Fruit fly (Drosophila melanogaster) whole organism, embryonic: ENCODE data around the gene Herc4.

ENCODE experiments used
- Awh ChIP-seq: fragments of 200-800 bp; sonication (Bioruptor generic); IDR thresholded peaks from 2 replicates; pipeline ENCODE4, ENCODE4 v1.3.6; 2022; ENCODE audit warnings: missing biosample characterization, missing genetic modification characterization
- B-H1 ChIP-seq: fragments of 200-800 bp; sonication (Bioruptor generic); IDR thresholded peaks from 3 replicates; pipeline ENCODE4 v1.3.6; 2022; ENCODE audit warnings: missing biosample characterization, missing genetic modification characterization
- CG10431 ChIP-seq: fragments of 200-800 bp; sonication (Bioruptor generic); optimal IDR thresholded peaks from 3 replicates; lab custom pipeline; 2018; ENCODE audit warnings: missing biosample characterization, mild to moderate bottlenecking, missing genetic modification characterization
- CG10979 ChIP-seq: fragments of 200-800 bp; sonication (Bioruptor generic); optimal IDR thresholded peaks from 2 replicates; lab custom pipeline; 2018; ENCODE audit warnings: missing biosample characterization, mild to moderate bottlenecking, missing genetic modification characterization, moderate library complexity
- CG11398 ChIP-seq: fragments of 200-800 bp; sonication (Bioruptor generic); optimal IDR thresholded peaks from 2 replicates; lab custom pipeline; 2016; ENCODE audit warnings: missing biosample characterization, missing genetic modification characterization
- CG14710 ChIP-seq: fragments of 200-800 bp; sonication (Bioruptor generic); optimal IDR thresholded peaks from 3 replicates; lab custom pipeline; 2019; ENCODE audit warnings: missing biosample characterization, mild to moderate bottlenecking, missing genetic modification characterization, moderate library complexity
- CG15514 ChIP-seq: fragments of 200-800 bp; sonication (Bioruptor generic); optimal IDR thresholded peaks from 3 replicates; lab custom pipeline; 2017; ENCODE audit warnings: missing biosample characterization, missing genetic modification characterization, mild to moderate bottlenecking, moderate library complexity, missing genetic modification reagents
- CG17612 ChIP-seq: fragments of 200-800 bp; sonication (Bioruptor generic); IDR thresholded peaks from 2 replicates; pipeline ENCODE4 v1.3.6; 2022; ENCODE audit warnings: missing biosample characterization, missing genetic modification characterization
- CG18011 ChIP-seq: fragments of 200-800 bp; sonication (Bioruptor generic); optimal IDR thresholded peaks from 2 replicates; lab custom pipeline; 2017; ENCODE audit warnings: missing biosample characterization, missing genetic modification characterization, mild to moderate bottlenecking, moderate library complexity, missing genotype
- CG2116 ChIP-seq: fragments of 200-800 bp; sonication (Bioruptor generic); optimal IDR thresholded peaks from 3 replicates; lab custom pipeline; 2018; ENCODE audit warnings: missing biosample characterization, mild to moderate bottlenecking, missing genetic modification characterization
- CG2875 ChIP-seq: fragments of 200-800 bp; sonication (Bioruptor generic); optimal IDR thresholded peaks from 2 replicates; lab custom pipeline; 2017; ENCODE audit warnings: missing biosample characterization, mild to moderate bottlenecking, missing genetic modification characterization, missing genetic modification reagents
- CG3065 ChIP-seq: fragments of 200-800 bp; sonication (Bioruptor generic); optimal IDR thresholded peaks from 2 replicates; lab custom pipeline; 2016; ENCODE audit warnings: missing biosample characterization, missing genetic modification characterization
- CG32767 ChIP-seq: fragments of 200-800 bp; sonication (Bioruptor generic); IDR thresholded peaks from 2 replicates; pipeline ENCODE4 v1.3.6; 2022; ENCODE audit warnings: missing biosample characterization, missing genetic modification characterization
- CG3995 ChIP-seq: fragments of 200-800 bp; sonication (Bioruptor generic); optimal IDR thresholded peaks from 3 replicates; lab custom pipeline; 2016; ENCODE audit warnings: missing biosample characterization, missing genetic modification characterization
- CG4424 ChIP-seq: fragments of 200-800 bp; sonication (Bioruptor generic); optimal IDR thresholded peaks from 3 replicates; lab custom pipeline; 2016; ENCODE audit warnings: missing biosample characterization, missing genetic modification characterization
- CG4617 ChIP-seq: fragments of 200-800 bp; sonication (Bioruptor generic); optimal IDR thresholded peaks from 3 replicates; lab custom pipeline; 2016; ENCODE audit warnings: missing biosample characterization, missing genetic modification characterization, borderline replicate concordance
- CG4730 ChIP-seq: fragments of 200-800 bp; sonication (Bioruptor generic); IDR thresholded peaks from 2 replicates; pipeline ENCODE4 v1.3.6; 2022; ENCODE audit warnings: missing biosample characterization, missing genetic modification characterization
- CG6272 ChIP-seq: fragments of 200-800 bp; sonication (Bioruptor generic); IDR thresholded peaks from 2 replicates; pipeline ENCODE4 v1.3.6; 2022; ENCODE audit warnings: missing biosample characterization, missing genetic modification characterization
- CG7745 ChIP-seq: fragments of 200-800 bp; sonication (Bioruptor generic); optimal IDR thresholded peaks from 2 replicates; lab custom pipeline; 2018; ENCODE audit warnings: missing biosample characterization, mild to moderate bottlenecking, missing genetic modification characterization, moderate library complexity
- CG7987 ChIP-seq: fragments of 200-800 bp; sonication (Bioruptor generic); optimal IDR thresholded peaks from 2 replicates; lab custom pipeline; 2018; ENCODE audit warnings: missing biosample characterization, mild to moderate bottlenecking, missing genetic modification characterization, moderate library complexity
- Mad ChIP-seq: fragments of 200-800 bp; sonication (Bioruptor generic); optimal IDR thresholded peaks from 2 replicates; lab custom pipeline; 2016; ENCODE audit warnings: missing biosample characterization, missing genetic modification characterization
- Mes4 ChIP-seq: fragments of 200-800 bp; sonication (Bioruptor generic); optimal IDR thresholded peaks from 2 replicates; lab custom pipeline; 2016; ENCODE audit warnings: missing biosample characterization, missing genetic modification characterization
- NfI ChIP-seq: fragments of 200-800 bp; sonication (Bioruptor generic); optimal IDR thresholded peaks from 3 replicates; lab custom pipeline; 2018; ENCODE audit warnings: missing biosample characterization, mild to moderate bottlenecking, missing genetic modification characterization, moderate library complexity
- Optix ChIP-seq: fragments of 200-800 bp; sonication (Bioruptor generic); IDR thresholded peaks from 3 replicates; pipeline ENCODE4 v1.3.6; 2022; ENCODE audit warnings: missing biosample characterization, missing genetic modification characterization
- PHDP ChIP-seq: fragments of 200-800 bp; sonication (Bioruptor generic); optimal IDR thresholded peaks from 3 replicates; lab custom pipeline; 2018; ENCODE audit warnings: missing biosample characterization, mild to moderate bottlenecking, missing genetic modification characterization, moderate library complexity
- Ptx1 ChIP-seq: fragments of 200-800 bp; sonication (Bioruptor generic); IDR thresholded peaks from 2 replicates; pipeline ENCODE4 v1.3.6; 2022; ENCODE audit warnings: missing biosample characterization, missing genetic modification characterization
- Spps ChIP-seq: fragments of 200-800 bp; sonication (Bioruptor generic); optimal IDR thresholded peaks from 2 replicates; lab custom pipeline; 2018; ENCODE audit warnings: missing biosample characterization, mild to moderate bottlenecking, missing genetic modification characterization
- Sry-β ChIP-seq: fragments of 200-800 bp; sonication (Bioruptor generic); optimal IDR thresholded peaks from 2 replicates; lab custom pipeline; 2018; ENCODE audit warnings: missing biosample characterization, mild to moderate bottlenecking, missing genetic modification characterization, moderate library complexity
- Taf1 ChIP-seq: fragments of 200-800 bp; sonication (Bioruptor generic); IDR thresholded peaks from 2 replicates; pipeline ENCODE4 v1.3.6; 2022; ENCODE audit warnings: missing biosample characterization, missing genetic modification characterization
- Usf ChIP-seq: fragments of 200-800 bp; sonication (Bioruptor generic); optimal IDR thresholded peaks from 2 replicates; lab custom pipeline; 2017; ENCODE audit warnings: missing genotype, missing biosample characterization, missing genetic modification characterization
- Xrp1 ChIP-seq: fragments of 200-800 bp; sonication (Bioruptor generic); IDR thresholded peaks from 2 replicates; pipeline ENCODE4 v1.3.6; 2022; ENCODE audit warnings: missing biosample characterization, missing genetic modification characterization
- ara ChIP-seq: fragments of 200-800 bp; sonication (Bioruptor generic); IDR thresholded peaks from 2 replicates; pipeline ENCODE4 v1.3.6; 2022; ENCODE audit warnings: missing biosample characterization, missing genetic modification characterization
- az2 ChIP-seq: fragments of 200-800 bp; sonication (Bioruptor generic); optimal IDR thresholded peaks from 3 replicates; lab custom pipeline; 2016; ENCODE audit warnings: missing biosample characterization, missing genetic modification characterization
- chif ChIP-seq, 2 experiments: fragments of 200-800 bp; sonication (Bioruptor generic); optimal IDR thresholded peaks; 3 replicates each; lab custom pipeline; 2016; ENCODE audit warnings: missing biosample characterization in 2 of 2, missing genetic modification characterization in 2 of 2
- cwo ChIP-seq: fragments of 200-800 bp; sonication (Bioruptor generic); optimal IDR thresholded peaks from 3 replicates; lab custom pipeline; 2017; ENCODE audit warnings: missing biosample characterization, missing genetic modification characterization, mild to moderate bottlenecking, moderate library complexity, missing genetic modification reagents
- dysf ChIP-seq: fragments of 200-800 bp; sonication (Bioruptor generic); IDR thresholded peaks from 3 replicates; pipeline ENCODE4 v1.3.6; 2022; ENCODE audit warnings: missing biosample characterization, missing genetic modification characterization
- en ChIP-seq: fragments of 200-800 bp; sonication (Bioruptor generic); optimal IDR thresholded peaks from 2 replicates; lab custom pipeline; 2016; ENCODE audit warnings: missing biosample characterization, missing genetic modification characterization
- eve ChIP-seq, 2 experiments: fragments of >200 bp; optimal IDR thresholded peaks; 2 replicates each; lab custom pipeline; 2017; ENCODE audit warnings: missing biosample characterization in 2 of 2, missing genetic modification characterization in 2 of 2
- fd64A ChIP-seq: fragments of 200-800 bp; sonication (Bioruptor generic); optimal IDR thresholded peaks from 3 replicates; lab custom pipeline; 2018; ENCODE audit warnings: missing biosample characterization, mild to moderate bottlenecking, missing genetic modification characterization
- inv ChIP-seq: fragments of 200-800 bp; sonication (Bioruptor generic); IDR thresholded peaks from 2 replicates; pipeline ENCODE4 v1.3.6; 2022; ENCODE audit warnings: missing biosample characterization, missing genetic modification characterization; ENCODE audit not compliant: partially characterized antibody
- lab ChIP-seq: fragments of 200-800 bp; sonication (Bioruptor generic); optimal IDR thresholded peaks from 3 replicates; lab custom pipeline; 2017; ENCODE audit warnings: missing biosample characterization, missing genetic modification characterization, mild to moderate bottlenecking, moderate library complexity, missing genetic modification reagents
- mld ChIP-seq: fragments of 200-800 bp; sonication (Bioruptor generic); IDR thresholded peaks from 3 replicates; pipeline ENCODE4 v1.3.6; 2022; ENCODE audit warnings: missing biosample characterization, missing genetic modification characterization; ENCODE audit not compliant: partially characterized antibody
- p53 ChIP-seq: fragments of 200-800 bp; sonication (Bioruptor generic); optimal IDR thresholded peaks from 2 replicates; lab custom pipeline; 2016; ENCODE audit warnings: missing biosample characterization, missing genetic modification characterization
- pnt ChIP-seq: fragments of 200-800 bp; sonication (Bioruptor generic); optimal IDR thresholded peaks from 3 replicates; lab custom pipeline; 2016; ENCODE audit warnings: missing biosample characterization, missing genetic modification characterization
- row ChIP-seq: fragments of 200-800 bp; sonication (Bioruptor generic); IDR thresholded peaks from 3 replicates; pipeline ENCODE4 v1.3.6; 2022; ENCODE audit warnings: missing biosample characterization, missing genetic modification characterization
- slou ChIP-seq: fragments of 200-800 bp; sonication (Bioruptor generic); optimal IDR thresholded peaks from 3 replicates; lab custom pipeline; 2016; ENCODE audit warnings: missing biosample characterization, missing genetic modification characterization
- slp2 ChIP-seq: fragments of 200-800 bp; sonication (Bioruptor generic); optimal IDR thresholded peaks from 2 replicates; lab custom pipeline; 2016; ENCODE audit warnings: missing biosample characterization, missing genetic modification characterization
- tll ChIP-seq, 2 experiments: fragments of 200-800 bp in 1 of 2; fragments of >200 bp in 1 of 2; sonication (Bioruptor generic) in 1 of 2; optimal IDR thresholded peaks; 2 replicates each; lab custom pipeline; 2017 to 2019; ENCODE audit warnings: missing biosample characterization in 2 of 2, missing genetic modification characterization in 2 of 2, mild to moderate bottlenecking in 1 of 2, moderate library complexity in 1 of 2
- toy ChIP-seq: fragments of 200-800 bp; sonication (Bioruptor generic); IDR thresholded peaks from 2 replicates; pipeline ENCODE4 v1.3.6; 2022; ENCODE audit warnings: missing biosample characterization, missing genetic modification characterization
- tup ChIP-seq: fragments of 200-800 bp; sonication (Bioruptor generic); optimal IDR thresholded peaks from 2 replicates; lab custom pipeline; 2016; ENCODE audit warnings: missing biosample characterization, mild to moderate bottlenecking, missing genetic modification characterization, moderate library complexity
- unc-4 ChIP-seq: fragments of 200-800 bp; sonication (Bioruptor generic); IDR thresholded peaks from 2 replicates; pipeline ENCODE4 v1.3.6; 2022; ENCODE audit warnings: missing biosample characterization, missing genetic modification characterization; ENCODE audit not compliant: partially characterized antibody

The Herc4 gene

DNA sequence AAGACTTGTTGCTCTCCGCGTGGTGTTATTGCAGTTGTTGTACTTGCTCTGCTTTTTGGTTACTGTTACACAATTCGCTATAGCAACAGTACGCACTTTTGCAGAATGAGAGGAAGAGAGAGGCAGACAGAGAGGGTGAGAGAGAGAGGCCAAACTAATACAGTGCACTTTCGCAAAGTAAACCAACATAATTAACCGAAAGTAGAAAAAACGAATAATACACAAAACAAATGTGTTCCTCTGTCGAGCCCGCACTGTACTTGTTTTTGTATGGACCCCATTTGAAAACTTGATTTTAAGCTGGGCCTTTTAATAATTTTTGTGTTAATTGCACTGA, 21.9 kb downstream of the Herc4 start (continued):
- no peak for TF ChIP-seq CG6272 (GFP tag; lab: Robert Waterston, UW)
- TF ChIP-seq CG10431 = no peak
- TF ChIP-seq lab (GFP tag; lab: Kevin White, UChicago) = peak; percentile 81
- no peak for TF ChIP-seq Spps
- no peak for TF ChIP-seq CG4424 (GFP tag; lab: Kevin White, UChicago)
- peak; percentile 65 for TF ChIP-seq Ptx1 (GFP tag; lab: Robert Waterston, UW)
- peak; percentile 87 for TF ChIP-seq row (GFP tag; lab: Robert Waterston, UW)
- TF ChIP-seq CG17612 (GFP tag; lab: Robert Waterston, UW) = 0 out of 2 replicates have a peak, but pooled peaks have one; percentile 29
- peak; percentile 30; the same call in 1 of the 2 replicates for TF ChIP-seq CG4730
- TF ChIP-seq Mad (GFP tag; lab: Kevin White, UChicago) = peak; percentile 4
- TF ChIP-seq tup (GFP tag; lab: Kevin White, UChicago) = no peak
- no peak for TF ChIP-seq Mes4
- TF ChIP-seq Awh (GFP tag; lab: Robert Waterston, UW) = 0 out of 2 replicates have a peak, but pooled peaks have one; percentile 30
- TF ChIP-seq CG32767 (GFP tag; lab: Robert Waterston, UW) = no peak
- no peak for TF ChIP-seq tll (GFP tag; optimal IDR thresholded peaks at IDR 0.05; lab: Kevin White, UChicago)
- TF ChIP-seq Taf1 (GFP tag; lab: Robert Waterston, UW) = peak; percentile 54; the same call in 1 of the 2 replicates
- peak; percentile 63; the same call in 1 of the 3 replicates for TF ChIP-seq dysf (GFP tag; lab: Robert Waterston, UW)
- no peak for TF ChIP-seq Optix (GFP tag; lab: Robert Waterston, UW)
- TF ChIP-seq p53 = no peak
- TF ChIP-seq CG2116 (GFP tag; lab: Kevin White, UChicago) = no peak
- no peak for TF ChIP-seq CG7987 (GFP tag; lab: Kevin White, UChicago)
- peak; percentile 25 for TF ChIP-seq cwo
- TF ChIP-seq Sry-β (GFP tag; lab: Kevin White, UChicago) = no peak
- TF ChIP-seq B-H1 = peak; percentile 55; the same call in 1 of the 3 replicates
- TF ChIP-seq NfI (GFP tag; lab: Kevin White, UChicago) = no peak
- no peak for TF ChIP-seq fd64A
- TF ChIP-seq CG15514 (GFP tag; lab: Kevin White, UChicago) = peak; percentile 40
- TF ChIP-seq ara (GFP tag; lab: Robert Waterston, UW) = no peak
- no peak for TF ChIP-seq CG14710 (tag; lab: Kevin White, UChicago)
- TF ChIP-seq Usf (GFP tag; lab: Kevin White, UChicago) = no peak
- no peak for TF ChIP-seq eve (GFP tag; optimal IDR thresholded peaks at IDR 0.05; lab: Kevin White, UChicago)
- TF ChIP-seq PHDP (tag; lab: Kevin White, UChicago) = no peak
- no peak for TF ChIP-seq CG11398 (GFP tag; lab: Kevin White, UChicago)
- TF ChIP-seq CG10979 (tag; lab: Kevin White, UChicago) = no peak
- TF ChIP-seq CG3995 = no peak
- TF ChIP-seq en (GFP tag; lab: Kevin White, UChicago) = no peak
- peak; percentile 37 for TF ChIP-seq pnt (GFP tag; lab: Kevin White, UChicago)
- TF ChIP-seq az2 (GFP tag; lab: Kevin White, UChicago) = peak; percentile 29
- TF ChIP-seq slou (GFP tag; lab: Kevin White, UChicago) = no peak
- no peak for TF ChIP-seq unc-4 (GFP tag; lab: Robert Waterston, UW)
- TF ChIP-seq slp2 (GFP tag; lab: Kevin White, UChicago) = no peak
- peak; percentile 36 for TF ChIP-seq CG18011 (GFP tag; lab: Kevin White, UChicago)
- no peak for TF ChIP-seq inv
- TF ChIP-seq Xrp1 = peak; percentile 70
- no peak for TF ChIP-seq mld
- TF ChIP-seq toy (GFP tag; lab: Robert Waterston, UW) = no peak
- TF ChIP-seq chif (GFP tag; optimal IDR thresholded peaks at IDR 0.05; lab: Kevin White, UChicago) = no peak
- no peak for TF ChIP-seq CG2875 (GFP tag; lab: Kevin White, UChicago)
- no peak for TF ChIP-seq CG4617 (GFP tag; lab: Kevin White, UChicago)
- TF ChIP-seq CG7745 (tag; lab: Kevin White, UChicago) = no peak
- TF ChIP-seq CG3065 (GFP tag; lab: Kevin White, UChicago) = no peak
